Worm (Caenorhabditis elegans): Measurements from ENCODE around the gene cra-1.

Gene cra-1

DNA sequence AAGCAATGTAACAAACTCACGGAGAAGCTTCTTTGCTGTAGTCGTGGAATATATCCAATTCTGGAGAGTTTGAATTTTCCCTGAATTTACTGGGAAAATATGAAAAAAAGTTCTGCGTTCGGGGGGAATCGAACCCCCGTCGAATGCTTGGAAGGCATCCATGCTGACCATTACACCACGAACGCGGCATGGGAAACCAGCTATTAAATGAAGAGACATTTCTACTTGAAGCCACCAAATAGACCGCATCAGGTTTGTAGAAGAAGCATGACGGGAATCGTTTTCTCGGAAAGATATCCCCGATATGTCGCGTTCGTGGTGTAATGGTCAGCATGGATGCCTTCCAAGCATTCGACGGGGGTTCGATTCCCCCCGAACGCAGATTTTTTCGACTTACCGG, 19.2 kb upstream of the cra-1 start:
- no peak for TF ChIP-seq dpl-1 (GFP tag; optimal IDR thresholded peaks at IDR 0.05)
- peak; percentile 54 for TF ChIP-seq lin-40 (tag; optimal IDR thresholded peaks at IDR 0.05)
- peak; percentile 53; the same call in 1 of the 2 replicates for TF ChIP-seq attf-6 (GFP tag; IDR thresholded peaks at IDR 0.05)
- TF ChIP-seq mxl-1 (tag; optimal IDR thresholded peaks at IDR 0.05): peak; percentile 9
- peak; percentile 91 for TF ChIP-seq tbp1 (GFP tag; optimal IDR thresholded peaks at IDR 0.05)
- TF ChIP-seq ceh-40 (GFP tag; IDR thresholded peaks at IDR 0.05): no peak
- TF ChIP-seq snpc-4 (GFP tag; optimal IDR thresholded peaks at IDR 0.05): peak; percentile 16
- peak in 3 of 4 experiments; percentile 15 to 45 (median 31) for TF ChIP-seq snpc-4 (tag; optimal IDR thresholded peaks at IDR 0.05)
- peak; percentile 13 for TF ChIP-seq K12H6.12 (tag; optimal IDR thresholded peaks at IDR 0.05)
- TF ChIP-seq F52B5.7 (tag; optimal IDR thresholded peaks at IDR 0.05): no peak
- TF ChIP-seq hsf-1 (GFP tag; IDR thresholded peaks at IDR 0.05): no peak
- TF ChIP-seq mel-28 (tag; optimal IDR thresholded peaks at IDR 0.05; ENCODE audit: borderline replicate concordance): no peak
- TF ChIP-seq hmg-20 (GFP tag; IDR thresholded peaks at IDR 0.05): no peak
- no peak for TF ChIP-seq attf-3 (GFP tag; conservative IDR thresholded peaks at IDR 0.05)
- peak; percentile 53; the same call in 1 of the 2 replicates for TF ChIP-seq let-526 (GFP tag; IDR thresholded peaks at IDR 0.05)
- no peak for TF ChIP-seq ama-1 (optimal IDR thresholded peaks at IDR 0.05)
- peak in 1 of 2 experiments; percentile 48 for TF ChIP-seq ama-1 (GFP tag; optimal IDR thresholded peaks at IDR 0.05)
- TF ChIP-seq rcor-1 (GFP tag; IDR thresholded peaks at IDR 0.05): peak; percentile 19; the same call in 1 of the 2 replicates
- TF ChIP-seq ets-4 (GFP tag; optimal IDR thresholded peaks at IDR 0.05): no peak
- no peak for TF ChIP-seq K11D2.4 (GFP tag; IDR thresholded peaks at IDR 0.05)
- TF ChIP-seq nfyb-1 (GFP tag; IDR thresholded peaks at IDR 0.05): peak; percentile 67; the same call in 1 of the 2 replicates
- peak in 1 of 2 experiments; percentile 43 for TF ChIP-seq rec-8 (tag; optimal IDR thresholded peaks at IDR 0.05)
- TF ChIP-seq nhr-90 (tag; optimal IDR thresholded peaks at IDR 0.05): peak; percentile 75
- TF ChIP-seq tbx-9 (tag; optimal IDR thresholded peaks at IDR 0.05; ENCODE audit: borderline replicate concordance): no peak
- TF ChIP-seq xnd-1 (tag; optimal IDR thresholded peaks at IDR 0.05): no peak
- TF ChIP-seq lin-26 (GFP tag; IDR thresholded peaks at IDR 0.05): peak; percentile 81
- no peak for TF ChIP-seq F57C9.4 (tag; optimal IDR thresholded peaks at IDR 0.05)
- TF ChIP-seq Y95B8A.8 (GFP tag; IDR thresholded peaks at IDR 0.05): no peak
- no peak for TF ChIP-seq ccch-3 (GFP tag; optimal IDR thresholded peaks at IDR 0.05)
- 0 out of 2 replicates have a peak, but pooled peaks have one; percentile 19 for TF ChIP-seq madf-3 (GFP tag; IDR thresholded peaks at IDR 0.05)
- TF ChIP-seq ztf-26 (tag; optimal IDR thresholded peaks at IDR 0.05): peak; percentile 26
- TF ChIP-seq F39B2.1 (GFP tag; IDR thresholded peaks at IDR 0.05): no peak
- no peak for TF ChIP-seq sdz-38 (tag; optimal IDR thresholded peaks at IDR 0.05)
- no peak for TF ChIP-seq nhr-120 (GFP tag; IDR thresholded peaks at IDR 0.05)
- TF ChIP-seq aptf-2 (GFP tag; conservative IDR thresholded peaks at IDR 0.05): no peak
- TF ChIP-seq mes-4 (tag; optimal IDR thresholded peaks at IDR 0.05): no peak
- TF ChIP-seq C17E4.6 (GFP tag; IDR thresholded peaks at IDR 0.05): no peak
- no peak for TF ChIP-seq snpc-1.1 (tag; optimal IDR thresholded peaks at IDR 0.05; ENCODE audit: insufficient read depth)
- no peak for TF ChIP-seq madf-8 (GFP tag; conservative IDR thresholded peaks at IDR 0.05)
- TF ChIP-seq ztf-22 (GFP tag; optimal IDR thresholded peaks at IDR 0.05): no peak
- no peak for TF ChIP-seq dox-1 (GFP tag; IDR thresholded peaks at IDR 0.05)
- peak; percentile 43; the same call in 1 of the 2 replicates for TF ChIP-seq mcd-1 (GFP tag; IDR thresholded peaks at IDR 0.05)
- TF ChIP-seq Y67H2A.10 (GFP tag; conservative IDR thresholded peaks at IDR 0.05): no peak
- no peak for TF ChIP-seq bed-1 (GFP tag; IDR thresholded peaks at IDR 0.05)
- TF ChIP-seq F37B4.10 (GFP tag; IDR thresholded peaks at IDR 0.05): no peak
- TF ChIP-seq aptf-3 (GFP tag; IDR thresholded peaks at IDR 0.05): no peak
- no peak for TF ChIP-seq F49E8.2 (tag; optimal IDR thresholded peaks at IDR 0.05; ENCODE audit: insufficient read depth)
- TF ChIP-seq unc-130 (GFP tag; optimal IDR thresholded peaks at IDR 0.05): no peak
- no peak for TF ChIP-seq sptf-2 (GFP tag; optimal IDR thresholded peaks at IDR 0.05)
- no peak for TF ChIP-seq F57A8.1 (GFP tag; optimal IDR thresholded peaks at IDR 0.05)
